Fruit fly (Drosophila melanogaster) S2 (cell line): ENCODE data around the gene CG14947.

ENCODE experiments used
- CG8478 ChIP-seq: fragments of >200 bp; optimal IDR thresholded peaks from 2 replicates; lab custom pipeline; 2018
- CTCF ChIP-seq, 2 experiments: fragments of >200 bp; optimal IDR thresholded peaks; 2 replicates each; lab custom pipeline; 2018

- TF ChIP-seq CTCF (optimal IDR thresholded peaks at IDR 0.05; lab: Kevin White, UChicago) (no peak), CG8478 (no peak)
These were observed 5.3 kb downstream of the CG14947 start for dm6 chr2L:12081118-12081665.
